Fruit fly (Drosophila melanogaster): ENCODE data around the gene Cpr66D.

Cpr66D gene

DNA sequence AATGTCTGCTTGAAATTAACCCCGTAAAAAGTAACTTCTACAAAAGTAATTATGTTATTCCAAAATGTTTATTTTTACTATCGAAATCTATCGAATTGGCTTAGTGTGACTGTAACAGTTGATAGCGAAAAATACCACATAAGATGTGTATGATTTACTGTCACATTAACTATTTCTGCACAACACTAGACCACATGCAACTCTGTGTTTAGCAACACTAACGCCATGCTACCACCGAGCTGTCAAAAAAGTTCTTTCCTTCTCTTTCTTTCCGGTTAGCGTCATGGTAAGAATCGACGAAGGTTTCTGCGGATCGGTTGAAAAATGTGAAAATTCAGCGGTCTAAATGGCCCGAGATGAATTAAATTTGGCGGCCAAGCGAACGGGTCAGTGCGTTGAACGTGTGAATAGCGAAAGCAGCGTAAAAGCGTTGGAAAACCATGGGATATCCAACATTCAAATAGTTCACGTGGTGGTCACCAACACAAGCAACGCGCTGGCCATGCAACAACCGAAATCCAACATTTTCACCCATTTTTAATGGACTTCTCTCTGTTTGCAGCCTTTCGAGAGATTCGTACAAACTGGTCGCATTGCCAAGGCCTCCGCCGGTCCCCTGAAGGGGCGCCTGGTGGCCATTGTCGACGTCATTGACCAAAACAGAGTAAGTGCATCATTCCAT lies 39.3 kb upstream of the Cpr66D start, which contains the start of the genes Nelf-E and RpL14 (continued):
- TF ChIP-seq ase (GFP tag; IDR thresholded peaks at IDR 0.05), result peak; percentile 89
- no peak for TF ChIP-seq h (optimal IDR thresholded peaks at IDR 0.05)
- TF ChIP-seq Hmr (GFP tag; optimal IDR thresholded peaks at IDR 0.05), result peak; percentile 98
- TF ChIP-seq CG12104 (GFP tag; optimal IDR thresholded peaks at IDR 0.05), result peak; percentile 92
- TF ChIP-seq pb (GFP tag; optimal IDR thresholded peaks at IDR 0.05), result peak; percentile 97
- peak; percentile 96 for TF ChIP-seq pho (GFP tag; optimal IDR thresholded peaks at IDR 0.05)
- TF ChIP-seq CG11723 (GFP tag; optimal IDR thresholded peaks at IDR 0.05), result peak; percentile 93
- TF ChIP-seq CG4360 (GFP tag; IDR thresholded peaks at IDR 0.05), result peak; percentile 59; the same call in 1 of the 2 replicates
- peak; percentile 86 to 93 for TF ChIP-seq Pdp1 (GFP tag; optimal IDR thresholded peaks at IDR 0.05)
- peak; percentile 99 for TF ChIP-seq Mes4 (GFP tag; optimal IDR thresholded peaks at IDR 0.05)
- TF ChIP-seq dmrt11E (tag; optimal IDR thresholded peaks at IDR 0.05), result peak; percentile 91
- peak; percentile 68 for TF ChIP-seq row (GFP tag; IDR thresholded peaks at IDR 0.05)
- peak; percentile 85 for TF ChIP-seq Hr3 (GFP tag; optimal IDR thresholded peaks at IDR 0.05)
- peak; percentile 97 for TF ChIP-seq CG9727 (GFP tag; optimal IDR thresholded peaks at IDR 0.05)
- peak; percentile 87 for TF ChIP-seq CG14441 (GFP tag; IDR thresholded peaks at IDR 0.05)
- TF ChIP-seq Sox100B (GFP tag; optimal IDR thresholded peaks at IDR 0.05), result no peak
- TF ChIP-seq seq (GFP tag; IDR thresholded peaks at IDR 0.05), result peak; percentile 88
- peak; percentile 96 for TF ChIP-seq Bteb2 (GFP tag; optimal IDR thresholded peaks at IDR 0.05)
- peak; percentile 94 for TF ChIP-seq CG2120 (GFP tag; optimal IDR thresholded peaks at IDR 0.05)
- TF ChIP-seq CG3407 (GFP tag; optimal IDR thresholded peaks at IDR 0.05), result peak; percentile 94
- peak; percentile 96 for TF ChIP-seq CG11247 (GFP tag; IDR thresholded peaks at IDR 0.05)
- peak; percentile 97 for TF ChIP-seq CG3847 (GFP tag; IDR thresholded peaks at IDR 0.05)
- peak; percentile 96 for TF ChIP-seq otp (GFP tag; IDR thresholded peaks at IDR 0.05)
- peak; percentile 89 for TF ChIP-seq ap (GFP tag; IDR thresholded peaks at IDR 0.05)
- peak; percentile 92 for TF ChIP-seq ERR (GFP tag; optimal IDR thresholded peaks at IDR 0.05)
- peak; percentile 90 for TF ChIP-seq CG30403 (GFP tag; optimal IDR thresholded peaks at IDR 0.05)
- no peak for TF ChIP-seq dan (GFP tag; IDR thresholded peaks at IDR 0.05)
- peak; percentile 96 for TF ChIP-seq BtbVII (GFP tag; optimal IDR thresholded peaks at IDR 0.05)
- TF ChIP-seq bigmax (GFP tag; optimal IDR thresholded peaks at IDR 0.05), result peak; percentile 86
- TF ChIP-seq Hmx (GFP tag; optimal IDR thresholded peaks at IDR 0.05), result no peak
- peak; percentile 91 for TF ChIP-seq chn (GFP tag; optimal IDR thresholded peaks at IDR 0.05)
- TF ChIP-seq Lhr (GFP tag; optimal IDR thresholded peaks at IDR 0.05), result peak; percentile 96
- peak; percentile 94 for TF ChIP-seq CG6175 (GFP tag; IDR thresholded peaks at IDR 0.05)
- peak; percentile 98 for TF ChIP-seq CG13624 (GFP tag; optimal IDR thresholded peaks at IDR 0.05)
- peak; percentile 66 for TF ChIP-seq Abd-B (GFP tag; optimal IDR thresholded peaks at IDR 0.05)
- TF ChIP-seq CG10274 (GFP tag; optimal IDR thresholded peaks at IDR 0.05), result peak; percentile 88
- peak; percentile 85 for TF ChIP-seq cato (GFP tag; optimal IDR thresholded peaks at IDR 0.05; ENCODE audit: borderline replicate concordance)
- peak; percentile 82 for TF ChIP-seq CG5180 (GFP tag; optimal IDR thresholded peaks at IDR 0.05)
- TF ChIP-seq CG4282 (GFP tag; optimal IDR thresholded peaks at IDR 0.05), result peak; percentile 94
- peak; percentile 61 for TF ChIP-seq bbx (GFP tag; IDR thresholded peaks at IDR 0.05; ENCODE audit: partially characterized antibody)
- peak; percentile 85 for TF ChIP-seq pfk (GFP tag; optimal IDR thresholded peaks at IDR 0.05)
- peak; percentile 75 for TF ChIP-seq Taf1 (GFP tag; IDR thresholded peaks at IDR 0.05)
- TF ChIP-seq CG6854 (GFP tag; optimal IDR thresholded peaks at IDR 0.05), result peak; percentile 94
- peak; percentile 33; the same call in 1 of the 3 replicates for TF ChIP-seq CG11093 (GFP tag; IDR thresholded peaks at IDR 0.05)
- peak; percentile 96 for TF ChIP-seq CG4328 (GFP tag; optimal IDR thresholded peaks at IDR 0.05)
- peak; percentile 89 for TF ChIP-seq ftz-f1 (GFP tag; optimal IDR thresholded peaks at IDR 0.05)
- TF ChIP-seq CG43689 (GFP tag; IDR thresholded peaks at IDR 0.05), result peak; percentile 87
- TF ChIP-seq Hand (GFP tag; optimal IDR thresholded peaks at IDR 0.05), result peak; percentile 89
- TF ChIP-seq danr (GFP tag; IDR thresholded peaks at IDR 0.05), result peak; percentile 69
- TF ChIP-seq slou (GFP tag; optimal IDR thresholded peaks at IDR 0.05), result peak; percentile 91
